Worm (Caenorhabditis elegans) whole organism, L4 larva: ENCODE measurements around the gene ntp-1.

Experiments used
- F44E2.7 ChIP-seq: fragments of 200-800 bp; sonication (Bioruptor generic); IDR thresholded peaks from 2 replicates; pipeline ENCODE4 v2.1.2; 2022; ENCODE audit warnings: missing genetic modification characterization, missing compliant biosample characterization
- F49E8.2 ChIP-seq: sonication (generic microtip); optimal IDR thresholded peaks from 2 replicates; lab custom pipeline; 2016; ENCODE audit warnings: missing compliant biosample characterization, mild to moderate bottlenecking, missing genetic modification characterization, borderline replicate concordance
- R02D3.7 ChIP-seq: fragments of 150-350 bp; sonication (generic microtip); optimal IDR thresholded peaks from 3 replicates; lab custom pipeline; 2014; ENCODE audit warnings: missing biosample characterization, missing genetic modification characterization
- T20F7.1 ChIP-seq: fragments of 200-800 bp; sonication (Bioruptor generic); optimal IDR thresholded peaks from 2 replicates; lab custom pipeline; 2018; ENCODE audit warnings: mild to moderate bottlenecking, missing genetic modification characterization, missing compliant biosample characterization
- Y48G9A.11 ChIP-seq: fragments of 200-800 bp; sonication (Bioruptor generic); IDR thresholded peaks from 2 replicates; pipeline ENCODE4 v1.3.6; 2022; ENCODE audit warnings: missing genetic modification reagents, missing genetic modification characterization, missing compliant biosample characterization
- Y5F2A.4 ChIP-seq: fragments of 200-800 bp; sonication (Bioruptor generic); optimal IDR thresholded peaks from 2 replicates; lab custom pipeline; 2018; ENCODE audit warnings: mild to moderate bottlenecking, missing genetic modification characterization, missing compliant biosample characterization
- Y75B8A.6 ChIP-seq: fragments of 200-800 bp; sonication (Bioruptor generic); IDR thresholded peaks from 2 replicates; pipeline ENCODE4 v1.3.6; 2022; ENCODE audit warnings: missing genetic modification reagents, missing genetic modification characterization, missing compliant biosample characterization
- ZK546.5 ChIP-seq, 2 experiments: sonication (generic microtip); optimal IDR thresholded peaks; 2 replicates each; lab custom pipeline; 2017; ENCODE audit warnings: missing biosample characterization in 2 of 2, missing genetic modification characterization in 2 of 2
- aha-1 ChIP-seq: fragments of 150-350 bp; peaks from one replicate; lab custom pipeline; 2014; ENCODE audit warnings: missing biosample characterization, missing genetic modification characterization
- aly-2 ChIP-seq: sonication (generic microtip); optimal IDR thresholded peaks from 2 replicates; lab custom pipeline; 2018; ENCODE audit warnings: missing biosample characterization, missing genetic modification characterization
- arid-1 ChIP-seq: fragments of 200-800 bp; sonication (Bioruptor generic); conservative IDR thresholded peaks from 2 replicates; pipeline ENCODE4 v1.3.6; 2022; ENCODE audit warnings: missing genetic modification reagents, missing genetic modification characterization, missing compliant biosample characterization
- ceh-28 ChIP-seq: fragments of 150-350 bp; optimal IDR thresholded peaks from 2 replicates; lab custom pipeline; 2014; ENCODE audit warnings: missing biosample characterization, missing genetic modification reagents, missing genetic modification characterization
- ceh-62 ChIP-seq: sonication (generic microtip); optimal IDR thresholded peaks from 2 replicates; lab custom pipeline; 2017; ENCODE audit warnings: missing biosample characterization, missing genetic modification characterization
- ces-1 ChIP-seq: fragments of 150-350 bp; sonication (generic microtip); optimal IDR thresholded peaks from 4 replicates; lab custom pipeline; 2014; ENCODE audit warnings: missing biosample characterization, missing genetic modification reagents, missing genetic modification characterization
- cey-2 ChIP-seq: sonication (generic microtip); optimal IDR thresholded peaks from 3 replicates; lab custom pipeline; 2017; ENCODE audit warnings: missing genetic modification characterization, mild to moderate bottlenecking, missing compliant biosample characterization, antibody characterized with exemption, borderline replicate concordance; ENCODE audit not compliant: insufficient read depth
- daf-12 ChIP-seq: fragments of 150-350 bp; optimal IDR thresholded peaks from 2 replicates; lab custom pipeline; 2014; ENCODE audit warnings: missing biosample characterization, missing genetic modification reagents, missing genetic modification characterization
- daf-16 ChIP-seq, 3 experiments: sonication (generic microtip); optimal IDR thresholded peaks; 2 replicates each; lab custom pipeline; 2016 to 2017; ENCODE audit warnings: missing genetic modification characterization in 3 of 3, missing genetic modification reagents in 3 of 3, mild to moderate bottlenecking in 2 of 3, missing compliant biosample characterization in 2 of 3, missing biosample characterization in 1 of 3, moderate library complexity in 1 of 3
- egl-27 ChIP-seq: sonication (generic microtip); optimal IDR thresholded peaks from 3 replicates; lab custom pipeline; 2017; ENCODE audit warnings: missing biosample characterization, missing genetic modification reagents, missing genetic modification characterization
- fkh-10 ChIP-seq: fragments of 150-350 bp; optimal IDR thresholded peaks from 2 replicates; lab custom pipeline; 2014; ENCODE audit warnings: missing biosample characterization, missing genetic modification reagents, missing genetic modification characterization
- fos-1 ChIP-seq: fragments of 150-350 bp; optimal IDR thresholded peaks from 2 replicates; lab custom pipeline; 2014; ENCODE audit warnings: missing biosample characterization, missing genetic modification characterization
- hif-1 ChIP-seq, 2 experiments: sonication (generic microtip); optimal IDR thresholded peaks; 2 replicates each; lab custom pipeline; 2016 to 2017; ENCODE audit warnings: missing compliant biosample characterization in 2 of 2, missing genetic modification characterization in 2 of 2, missing genetic modification reagents in 2 of 2, missing genotype in 2 of 2, mild to moderate bottlenecking in 1 of 2
- hmg-1.1 ChIP-seq: fragments of 200-800 bp; sonication (Bioruptor generic); IDR thresholded peaks from 2 replicates; pipeline ENCODE4 v1.3.6; 2022; ENCODE audit warnings: missing genetic modification reagents, missing genetic modification characterization, missing compliant biosample characterization
- lin-1 ChIP-seq: fragments of 200-800 bp; sonication (Bioruptor generic); IDR thresholded peaks from 2 replicates; pipeline ENCODE4 v1.3.6; 2022; ENCODE audit warnings: missing genetic modification reagents, missing genetic modification characterization, missing compliant biosample characterization
- lin-29 ChIP-seq: fragments of 200-800 bp; sonication (Bioruptor generic); IDR thresholded peaks from 2 replicates; pipeline ENCODE4 v1.3.6; 2022; ENCODE audit warnings: missing genetic modification reagents, missing genetic modification characterization, missing compliant biosample characterization
- lsy-2 ChIP-seq, 2 experiments: fragments of 150-350 bp in 1 of 2; sonication (generic microtip) in 1 of 2; optimal IDR thresholded peaks; 2 replicates each; lab custom pipeline; 2014 to 2017; ENCODE audit warnings: missing biosample characterization in 2 of 2, missing genetic modification characterization in 2 of 2
- mdl-1 ChIP-seq, 2 experiments: fragments of 150-350 bp in 1 of 2; sonication (generic microtip) in 1 of 2; optimal IDR thresholded peaks; 2 replicates each; lab custom pipeline; 2014 to 2017; ENCODE audit warnings: missing biosample characterization in 2 of 2, missing genetic modification characterization in 2 of 2
- mep-1 ChIP-seq: fragments of 150-350 bp; sonication (generic microtip); optimal IDR thresholded peaks from 3 replicates; lab custom pipeline; 2014; ENCODE audit warnings: missing biosample characterization, missing genetic modification characterization
- nhr-11 ChIP-seq: fragments of 150-350 bp; optimal IDR thresholded peaks from 2 replicates; lab custom pipeline; 2014; ENCODE audit warnings: missing biosample characterization, missing genetic modification characterization
- nhr-111 ChIP-seq: fragments of 200-800 bp; sonication (Bioruptor generic); optimal IDR thresholded peaks from 2 replicates; lab custom pipeline; 2018; ENCODE audit warnings: mild to moderate bottlenecking, missing genetic modification characterization, missing compliant biosample characterization
- nhr-237 ChIP-seq: sonication (generic microtip); optimal IDR thresholded peaks from 2 replicates; lab custom pipeline; 2017; ENCODE audit warnings: missing biosample characterization, missing genetic modification characterization
- nhr-25 ChIP-seq: sonication (generic microtip); optimal IDR thresholded peaks from 2 replicates; lab custom pipeline; 2017; ENCODE audit warnings: missing genetic modification characterization, mild to moderate bottlenecking, missing compliant biosample characterization, antibody characterized with exemption, moderate library complexity, borderline replicate concordance; ENCODE audit not compliant: insufficient read depth
- nhr-28 ChIP-seq: fragments of 150-350 bp; optimal IDR thresholded peaks from 2 replicates; lab custom pipeline; 2014; ENCODE audit warnings: missing biosample characterization, missing genetic modification characterization
- nhr-41 ChIP-seq: fragments of 200-800 bp; sonication (Bioruptor generic); IDR thresholded peaks from 2 replicates; pipeline ENCODE4 v1.3.6; 2022; ENCODE audit warnings: missing genetic modification reagents, missing genetic modification characterization, missing compliant biosample characterization
- nhr-42 ChIP-seq: fragments of 200-800 bp; sonication (Bioruptor generic); IDR thresholded peaks from 2 replicates; pipeline ENCODE4 v1.3.6; 2022; ENCODE audit warnings: missing genetic modification characterization, missing compliant biosample characterization
- pha-4 ChIP-seq, 2 experiments: fragments of 150-350 bp in 1 of 2; fragments of 200-800 bp in 1 of 2; sonication (Bioruptor generic) in 1 of 2; IDR thresholded peaks in 1 of 2; optimal IDR thresholded peaks in 1 of 2; 2 replicates each; pipeline versions ENCODE4 v1.3.6 to Lab custom; 2014 to 2022; ENCODE audit warnings: missing genetic modification characterization in 2 of 2, missing genetic modification reagents in 2 of 2, missing biosample characterization in 1 of 2, missing compliant biosample characterization in 1 of 2
- php-3 ChIP-seq: fragments of 200-800 bp; sonication (Bioruptor generic); IDR thresholded peaks from 2 replicates; pipeline ENCODE4 v1.3.6; 2022; ENCODE audit warnings: missing genetic modification reagents, missing genetic modification characterization, missing compliant biosample characterization
- pqm-1 ChIP-seq: sonication (generic microtip); optimal IDR thresholded peaks from 2 replicates; lab custom pipeline; 2017; ENCODE audit warnings: missing biosample characterization, missing genetic modification characterization
- saeg-2 ChIP-seq: fragments of 200-800 bp; sonication (Bioruptor generic); IDR thresholded peaks from 2 replicates; pipeline ENCODE4 v1.3.6; 2022; ENCODE audit warnings: missing genetic modification reagents, missing genetic modification characterization, missing compliant biosample characterization
- skn-1 ChIP-seq: fragments of 150-350 bp; optimal IDR thresholded peaks from 2 replicates; lab custom pipeline; 2014; ENCODE audit warnings: missing biosample characterization, missing genetic modification characterization
- snpc-4 ChIP-seq: fragments of 150-350 bp; optimal IDR thresholded peaks from 2 replicates; lab custom pipeline; 2014; ENCODE audit warnings: missing biosample characterization, missing genetic modification characterization
- tag-97 ChIP-seq: fragments of 200-800 bp; sonication (Bioruptor generic); IDR thresholded peaks from 2 replicates; pipeline ENCODE4 v1.3.6; 2022; ENCODE audit warnings: missing genetic modification characterization, missing compliant biosample characterization
- tra-1 ChIP-seq: fragments of 200-800 bp; sonication (Bioruptor generic); IDR thresholded peaks from 2 replicates; pipeline ENCODE4 v1.3.6; 2022; ENCODE audit warnings: missing genetic modification reagents, missing genetic modification characterization, missing compliant biosample characterization
- unc-130 ChIP-seq: sonication (generic microtip); optimal IDR thresholded peaks from 2 replicates; lab custom pipeline; 2016; ENCODE audit warnings: missing genetic modification reagents, missing genetic modification characterization, missing compliant biosample characterization
- zfp-2 ChIP-seq: sonication (generic microtip); optimal IDR thresholded peaks from 2 replicates; lab custom pipeline; 2016; ENCODE audit warnings: mild to moderate bottlenecking, missing genetic modification characterization, missing compliant biosample characterization
- zip-11 ChIP-seq: fragments of 200-800 bp; sonication (Bioruptor generic); IDR thresholded peaks from 2 replicates; pipeline ENCODE4 v1.3.6; 2022; ENCODE audit warnings: missing genetic modification characterization, missing compliant biosample characterization

The ntp-1 gene

DNA sequence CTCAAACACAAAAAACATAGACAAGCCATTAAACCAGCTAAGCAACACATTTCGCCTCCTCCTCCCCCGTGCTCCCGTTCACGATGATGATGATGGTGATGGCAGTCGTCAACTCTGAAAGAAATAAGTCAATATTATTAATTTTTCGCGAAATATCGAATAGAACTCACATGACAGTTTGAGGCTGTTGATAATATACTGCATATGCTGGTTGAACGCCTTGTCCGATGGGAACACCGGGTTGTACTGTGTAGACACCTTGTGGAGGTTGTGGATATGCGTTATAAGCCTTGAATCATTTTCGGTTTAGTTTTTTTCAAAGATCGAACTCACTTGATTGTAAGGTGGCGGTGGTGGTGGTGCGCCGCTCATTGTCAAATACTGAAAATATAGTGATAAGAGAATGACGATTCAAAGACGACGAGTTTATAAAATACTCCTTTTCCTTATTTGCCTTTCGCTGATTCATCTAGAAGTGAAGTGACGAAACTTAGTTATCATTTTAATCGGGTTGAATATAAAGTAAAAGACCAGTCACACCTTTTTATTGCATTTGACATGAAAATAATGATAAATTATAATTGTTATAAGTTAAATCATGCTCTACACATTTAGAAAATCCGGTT, 2.7 kb downstream of the ntp-1 start, which contains the start of gene C33H5.13 (continued):
- no peak for TF ChIP-seq daf-12
- TF ChIP-seq ceh-62 (tag; lab: Kevin White, UChicago) = no peak

ce11 chrIV:7790801-7791588, 3.6 kb downstream of the ntp-1 start, which contains the start of gene rsp-6:
rsp-6 (minus strand) TSS chrIV:7791229.
- TF ChIP-seq php-3 (GFP tag; lab: Robert Waterston, UW) (no peak), fkh-10 (GFP tag; lab: Kevin White, UChicago) (peak; percentile 50), daf-16 (GFP tag; optimal IDR thresholded peaks at IDR 0.05; lab: Kevin White, UChicago) (peak in 1 of 2 experiments; percentile 1), daf-16 (tag; optimal IDR thresholded peaks at IDR 0.05; lab: Kevin White, UChicago) (peak; percentile 77), mep-1 (tag; lab: Kevin White, UChicago) (peak; percentile 91), nhr-111 (GFP tag; lab: Kevin White, UChicago) (no peak), aha-1 (tag; lab: Kevin White, UChicago) (peak; percentile 96), tra-1 (GFP tag; lab: Robert Waterston, UW) (no peak), ces-1 (no peak), hmg-1.1 (GFP tag; lab: Robert Waterston, UW) (peak; percentile 45; the same call in 1 of the 2 replicates), daf-12 (no peak), nhr-11 (peak; percentile 78), nhr-41 (GFP tag; lab: Robert Waterston, UW) (no peak), nhr-237 (tag; lab: Kevin White, UChicago) (no peak), arid-1 (peak; percentile 69), nhr-42 (GFP tag; lab: Robert Waterston, UW) (no peak), F44E2.7 (GFP tag; lab: Robert Waterston, UW) (no peak), skn-1 (tag; lab: Kevin White, UChicago) (no peak), snpc-4 (no peak), ZK546.5 (tag; optimal IDR thresholded peaks at IDR 0.05; lab: Kevin White, UChicago) (no peak), lsy-2 (tag; optimal IDR thresholded peaks at IDR 0.05; lab: Kevin White, UChicago) (peak; percentile 97 to 99), Y75B8A.6 (no peak), cey-2 (no peak), R02D3.7 (tag; lab: Kevin White, UChicago) (no peak), tag-97 (no peak), lin-29 (GFP tag; lab: Robert Waterston, UW) (no peak), zip-11 (GFP tag; lab: Robert Waterston, UW) (0 out of 2 replicates have a peak, but pooled peaks have one; percentile 11), pqm-1 (peak; percentile 12), T20F7.1 (GFP tag; lab: Kevin White, UChicago) (peak; percentile 81), ceh-28 (tag; lab: Kevin White, UChicago) (no peak), nhr-25 (tag; lab: Kevin White, UChicago) (peak; percentile 29), zfp-2 (tag; lab: Kevin White, UChicago) (peak; percentile 16), hif-1 (tag; optimal IDR thresholded peaks at IDR 0.05; lab: Kevin White, UChicago) (peak in 1 of 2 experiments; percentile 75), nhr-28 (tag; lab: Kevin White, UChicago) (peak; percentile 60), aly-2 (no peak), Y5F2A.4 (no peak), unc-130 (GFP tag; lab: Kevin White, UChicago) (peak; percentile 74), lin-1 (GFP tag; lab: Robert Waterston, UW) (no peak), egl-27 (no peak), pha-4 (GFP tag; IDR thresholded peaks at IDR 0.05; lab: Robert Waterston, UW) (peak; percentile 61), pha-4 (tag; optimal IDR thresholded peaks at IDR 0.05; lab: Kevin White, UChicago) (peak; percentile 43), F49E8.2 (no peak), saeg-2 (no peak), Y48G9A.11 (GFP tag; lab: Robert Waterston, UW) (peak; percentile 18; the same call in 1 of the 2 replicates), fos-1 (no peak), ceh-62 (tag; lab: Kevin White, UChicago) (no peak), mdl-1 (tag; optimal IDR thresholded peaks at IDR 0.05; lab: Kevin White, UChicago) (peak in 1 of 2 experiments; percentile 59)
